Worm (Caenorhabditis elegans) whole organism, midembryonic: ENCODE data around the gene islo-1.

Source experiments
- T22C8.4 ChIP-seq: fragments of 200-800 bp; sonication (Bioruptor generic); IDR thresholded peaks from 2 replicates; pipeline ENCODE4 v1.3.6; 2022; ENCODE audit warnings: missing genetic modification characterization, missing compliant biosample characterization
- flt-1 ChIP-seq: fragments of 200-800 bp; sonication (Bioruptor generic); IDR thresholded peaks from 2 replicates; pipeline ENCODE4 v1.3.6; 2022; ENCODE audit warnings: missing genetic modification characterization, missing compliant biosample characterization
- klf-2 ChIP-seq: fragments of 200-800 bp; sonication (Bioruptor generic); conservative IDR thresholded peaks from 2 replicates; pipeline ENCODE4 v1.3.6; 2022; ENCODE audit warnings: missing genetic modification reagents, missing genetic modification characterization, missing compliant biosample characterization
- ref-1 ChIP-seq: fragments of 200-800 bp; sonication (Bioruptor generic); conservative IDR thresholded peaks from 2 replicates; pipeline ENCODE4 v1.3.6; 2022; ENCODE audit warnings: missing genetic modification reagents, missing genetic modification characterization, missing compliant biosample characterization
- tab-1 ChIP-seq: fragments of 200-800 bp; sonication (Bioruptor generic); IDR thresholded peaks from 2 replicates; pipeline ENCODE4 v1.3.6; 2022; ENCODE audit warnings: missing genetic modification characterization, missing compliant biosample characterization
- ztf-23 ChIP-seq: fragments of 200-800 bp; sonication (Bioruptor generic); IDR thresholded peaks from 2 replicates; pipeline ENCODE4 v1.3.6; 2022; ENCODE audit warnings: missing genetic modification reagents, missing genetic modification characterization, missing compliant biosample characterization
- ztf-29 ChIP-seq: fragments of 200-800 bp; sonication (Bioruptor generic); IDR thresholded peaks from 2 replicates; pipeline ENCODE4 v1.3.6; 2022; ENCODE audit warnings: missing genetic modification reagents, missing genetic modification characterization, missing compliant biosample characterization

DNA sequence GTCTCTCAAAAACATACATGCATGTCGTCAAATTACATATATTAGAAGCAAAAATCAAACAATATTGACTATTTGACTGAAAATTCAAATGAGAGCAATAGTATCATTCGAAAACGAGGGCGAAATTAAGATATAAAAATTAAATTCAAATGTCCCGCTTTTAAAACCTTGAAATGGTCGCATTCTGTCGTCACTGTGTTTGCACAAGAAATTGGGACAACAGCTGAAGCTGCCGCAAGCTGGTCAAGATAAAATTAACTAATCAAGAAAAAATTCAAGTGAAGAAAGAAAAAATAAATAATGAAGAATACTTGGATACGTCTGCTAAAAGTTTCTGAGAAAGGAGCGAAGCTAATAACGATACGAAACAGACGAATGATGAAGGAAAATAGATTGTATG lies 23.5 kb upstream of the islo-1 start:
- TF ChIP-seq ztf-23 (GFP tag; lab: Robert Waterston, UW) (no peak), tab-1 (GFP tag; lab: Robert Waterston, UW) (no peak), klf-2 (GFP tag; lab: Robert Waterston, UW) (no peak), ref-1 (no peak), flt-1 (GFP tag; lab: Robert Waterston, UW) (no peak), T22C8.4 (GFP tag; lab: Robert Waterston, UW) (no peak), ztf-29 (GFP tag; lab: Robert Waterston, UW) (no peak)
